Worm (Caenorhabditis elegans): Measurements from ENCODE around the gene mccc-1.

mccc-1 gene

DNA sequence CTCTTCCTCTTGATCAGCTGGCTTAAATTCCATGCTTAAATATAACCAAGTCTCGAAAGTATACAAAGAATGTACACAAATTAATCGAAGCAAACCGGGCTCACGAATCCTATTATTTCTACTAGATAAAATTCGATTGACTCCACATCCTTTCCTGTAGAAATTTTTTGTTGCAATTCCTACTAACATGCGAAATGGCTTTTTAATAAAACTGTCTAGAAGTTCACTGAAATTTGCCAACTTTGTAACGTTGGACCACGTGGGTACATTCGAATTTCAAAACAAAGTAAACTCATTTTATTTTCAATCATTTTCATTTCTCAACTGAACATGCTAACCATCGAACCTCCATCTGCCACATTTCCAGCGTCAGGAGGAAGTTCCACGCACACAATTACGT is 10.7 kb downstream of the mccc-1 start, which contains the start of gene ssp-32:
Gene ssp-32 (plus strand): TSS at position 301 of the 400 bp plus-strand sequence.
- TF ChIP-seq K09A11.1 (tag; optimal IDR thresholded peaks at IDR 0.05; ENCODE audit: insufficient read depth) (no peak), ceh-34 (tag; optimal IDR thresholded peaks at IDR 0.05) (no peak), ceh-31 (tag; optimal IDR thresholded peaks at IDR 0.05) (no peak), C38D4.7 (GFP tag; optimal IDR thresholded peaks at IDR 0.05) (no peak), ref-2 (tag; optimal IDR thresholded peaks at IDR 0.05) (no peak), ama-1 (optimal IDR thresholded peaks at IDR 0.05) (no peak), npax-4 (tag; optimal IDR thresholded peaks at IDR 0.05) (no peak), hlh-8 (tag; optimal IDR thresholded peaks at IDR 0.05) (no peak), odd-2 (tag; optimal IDR thresholded peaks at IDR 0.05) (no peak), hlh-15 (tag; optimal IDR thresholded peaks at IDR 0.05) (no peak), unc-42 (tag; optimal IDR thresholded peaks at IDR 0.05) (no peak)

DNA sequence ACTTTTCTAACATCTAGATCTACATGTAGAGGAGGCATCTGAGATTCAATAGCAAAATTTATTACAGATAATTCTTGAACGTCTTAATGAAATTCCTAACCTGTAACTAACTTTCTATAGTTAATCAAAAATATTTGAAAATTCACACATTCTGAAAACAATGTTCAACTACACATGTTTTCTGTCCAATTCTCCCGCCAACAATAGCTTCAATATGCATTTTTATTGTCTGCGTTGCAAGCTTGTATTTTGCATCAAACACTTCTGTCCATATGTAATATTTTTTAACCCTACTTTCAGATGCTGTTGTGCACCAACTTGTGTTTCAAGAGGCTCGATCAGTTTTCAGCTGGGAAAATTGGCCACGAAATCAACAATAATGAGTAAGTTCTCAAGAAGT is 14.3 kb downstream of the mccc-1 start, which contains the start of gene tbc-3:
Gene tbc-3 (plus strand): TSS at position 301 of the 400 bp plus-strand sequence.
- TF ChIP-seq fkh-6 (tag; optimal IDR thresholded peaks at IDR 0.05) (no peak), ceh-48 (tag; optimal IDR thresholded peaks at IDR 0.05) (no peak), F13H6.1 (tag; optimal IDR thresholded peaks at IDR 0.05) (no peak), ztf-16 (tag; optimal IDR thresholded peaks at IDR 0.05) (no peak), nhr-232 (tag; optimal IDR thresholded peaks at IDR 0.05) (no peak), ceh-31 (tag; optimal IDR thresholded peaks at IDR 0.05) (no peak), npax-4 (tag; optimal IDR thresholded peaks at IDR 0.05) (no peak), K09A11.1 (tag; optimal IDR thresholded peaks at IDR 0.05; ENCODE audit: insufficient read depth) (no peak), mec-3 (tag; optimal IDR thresholded peaks at IDR 0.05; ENCODE audit: borderline replicate concordance) (no peak), nfya-1 (tag; optimal IDR thresholded peaks at IDR 0.05) (no peak), ceh-14 (tag; optimal IDR thresholded peaks at IDR 0.05) (no peak), dmd-4 (tag; optimal IDR thresholded peaks at IDR 0.05; ENCODE audit: borderline replicate concordance) (no peak), ref-2 (tag; optimal IDR thresholded peaks at IDR 0.05) (no peak), pax-1 (tag; optimal IDR thresholded peaks at IDR 0.05) (no peak), fax-1 (tag; optimal IDR thresholded peaks at IDR 0.05) (no peak), lin-11 (tag; optimal IDR thresholded peaks at IDR 0.05) (no peak), C38D4.7 (GFP tag; optimal IDR thresholded peaks at IDR 0.05) (no peak), ahr-1 (tag; optimal IDR thresholded peaks at IDR 0.05) (no peak), syd-9 (tag; optimal IDR thresholded peaks at IDR 0.05) (no peak), hlh-8 (tag; optimal IDR thresholded peaks at IDR 0.05) (no peak)

DNA sequence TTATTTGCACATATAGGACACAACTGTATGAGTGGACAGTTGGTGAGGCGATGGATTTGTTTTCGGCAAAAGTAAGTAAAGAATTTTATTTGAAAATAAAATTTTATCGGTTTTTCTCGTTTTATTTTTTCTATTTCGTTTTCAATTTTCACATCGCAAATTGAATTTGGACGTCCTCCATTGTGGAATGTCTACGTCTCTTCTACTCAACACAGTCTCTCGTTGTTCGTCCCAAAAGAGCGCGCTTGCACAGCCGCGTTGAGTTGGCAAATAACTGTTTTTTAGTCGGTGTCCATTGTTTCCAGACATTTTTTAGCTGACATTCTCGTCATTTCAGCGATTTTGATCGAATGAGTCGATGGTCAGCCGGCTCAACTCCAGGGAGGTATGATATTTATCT is 14.9 kb downstream of the mccc-1 start:
- TF ChIP-seq unc-42 (tag; optimal IDR thresholded peaks at IDR 0.05) (peak; percentile 95), sdc-2 (tag; optimal IDR thresholded peaks at IDR 0.05) (no peak), npax-4 (tag; optimal IDR thresholded peaks at IDR 0.05) (no peak)

DNA sequence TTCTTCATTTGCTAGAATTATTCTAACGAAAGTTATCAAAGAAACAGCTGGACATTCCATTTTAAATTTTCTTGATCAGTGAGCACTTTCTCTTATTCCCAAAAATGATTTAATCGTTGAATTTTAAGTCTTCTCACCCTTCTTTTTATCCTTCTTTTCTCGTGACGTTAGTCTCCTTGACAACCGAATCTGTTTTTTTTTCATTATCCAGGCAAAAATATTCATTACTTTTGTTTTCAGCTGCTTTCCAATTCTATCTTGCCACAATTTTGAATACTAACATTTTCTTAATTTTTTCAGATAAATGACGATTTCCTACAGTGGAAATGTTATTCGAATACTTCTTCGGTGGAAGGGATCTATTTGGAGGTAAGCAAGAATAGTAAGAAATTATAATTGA is 19.2 kb downstream of the mccc-1 start, which contains the start of gene best-13:
Gene best-13 (plus strand): TSS at position 301 of the 400 bp plus-strand sequence.
- TF ChIP-seq ceh-34 (tag; optimal IDR thresholded peaks at IDR 0.05) (no peak), hlh-15 (tag; optimal IDR thresholded peaks at IDR 0.05) (no peak), ets-4 (tag; optimal IDR thresholded peaks at IDR 0.05) (no peak), mec-3 (tag; optimal IDR thresholded peaks at IDR 0.05; ENCODE audit: borderline replicate concordance) (no peak), ama-1 (optimal IDR thresholded peaks at IDR 0.05) (no peak), fkh-6 (tag; optimal IDR thresholded peaks at IDR 0.05) (no peak), zip-5 (tag; optimal IDR thresholded peaks at IDR 0.05) (no peak), Y22D7AL.16 (tag; optimal IDR thresholded peaks at IDR 0.05) (no peak), sdc-2 (tag; optimal IDR thresholded peaks at IDR 0.05) (no peak), K02D7.2 (tag; optimal IDR thresholded peaks at IDR 0.05) (no peak), pha-4 (tag; optimal IDR thresholded peaks at IDR 0.05) (no peak), hlh-30 (tag; optimal IDR thresholded peaks at IDR 0.05; ENCODE audit: insufficient read depth) (no peak)

DNA sequence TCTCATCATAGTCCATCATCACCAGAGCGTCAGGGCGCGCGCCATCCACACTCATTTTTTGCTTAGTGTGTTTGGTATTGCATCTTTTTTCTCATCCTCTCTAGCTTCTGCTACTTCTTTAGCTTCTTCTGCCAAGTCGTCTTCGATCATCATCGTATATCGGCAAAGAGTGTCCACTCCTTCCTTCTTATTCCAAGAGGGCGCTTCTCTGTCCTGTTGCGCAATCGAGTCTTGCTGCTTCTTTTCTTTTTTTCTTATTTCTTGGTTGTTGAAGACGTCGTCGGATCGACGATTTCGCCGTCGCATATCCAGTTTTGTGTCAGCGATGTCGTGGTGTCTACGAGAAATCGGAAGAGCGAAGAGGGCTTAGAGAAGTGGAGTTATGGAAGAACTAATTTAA is 28.7 kb downstream of the mccc-1 start:
- TF ChIP-seq elt-2 (tag; optimal IDR thresholded peaks at IDR 0.05) (no peak), ceh-24 (tag; optimal IDR thresholded peaks at IDR 0.05) (no peak), ceh-31 (tag; optimal IDR thresholded peaks at IDR 0.05) (no peak), hlh-15 (tag; optimal IDR thresholded peaks at IDR 0.05) (no peak), ceh-18 (tag; optimal IDR thresholded peaks at IDR 0.05) (no peak), ama-1 (optimal IDR thresholded peaks at IDR 0.05) (no peak), nfya-1 (tag; optimal IDR thresholded peaks at IDR 0.05) (no peak), ceh-48 (tag; optimal IDR thresholded peaks at IDR 0.05) (no peak), ahr-1 (tag; optimal IDR thresholded peaks at IDR 0.05) (no peak), hlh-8 (tag; optimal IDR thresholded peaks at IDR 0.05) (no peak), ceh-2 (tag; optimal IDR thresholded peaks at IDR 0.05) (no peak), elt-4 (tag; optimal IDR thresholded peaks at IDR 0.05) (no peak), pros-1 (tag; optimal IDR thresholded peaks at IDR 0.05) (no peak), hlh-6 (tag; optimal IDR thresholded peaks at IDR 0.05) (no peak)

All from whole organism, late embryonic.